Worm (Caenorhabditis elegans) whole organism, young adult: ENCODE results near the gene cest-16.

Experiments used
- F57A8.1 ChIP-seq: fragments of 200-800 bp; sonication (Bioruptor generic); optimal IDR thresholded peaks from 2 replicates; lab custom pipeline; 2018; ENCODE audit warnings: mild to moderate bottlenecking, missing genetic modification characterization, moderate library complexity, missing compliant biosample characterization
- Y79H2A.3 ChIP-seq: fragments of 200-800 bp; sonication (Bioruptor generic); conservative IDR thresholded peaks from 2 replicates; pipeline ENCODE4 v1.3.6; 2022; ENCODE audit warnings: missing genetic modification reagents, missing genetic modification characterization, missing compliant biosample characterization
- ama-1 ChIP-seq, 3 experiments: fragments of 150-350 bp in 1 of 3; sonication (generic microtip) in 2 of 3; optimal IDR thresholded peaks; 2 replicates each; lab custom pipeline; 2014 to 2018; ENCODE audit warnings: missing biosample characterization in 2 of 3, missing genetic modification characterization in 2 of 3, missing genetic modification reagents in 2 of 3
- cebp-1 ChIP-seq, 2 experiments: fragments of 200-800 bp in 1 of 2; sonication (Bioruptor generic) in 1 of 2; sonication (generic microtip) in 1 of 2; IDR thresholded peaks in 1 of 2; optimal IDR thresholded peaks in 1 of 2; 2 replicates each; pipeline versions ENCODE4 v1.3.6 to Lab custom; 2017 to 2022; ENCODE audit warnings: missing compliant biosample characterization in 2 of 2, missing genetic modification characterization in 2 of 2, mild to moderate bottlenecking in 1 of 2, missing genetic modification reagents in 1 of 2, moderate library complexity in 1 of 2
- cebp-2 ChIP-seq: fragments of 200-800 bp; sonication (Bioruptor generic); IDR thresholded peaks from 2 replicates; pipeline ENCODE4 v1.3.6; 2022; ENCODE audit warnings: missing genetic modification characterization, missing compliant biosample characterization
- ceh-100 ChIP-seq: fragments of 200-800 bp; sonication (Bioruptor generic); IDR thresholded peaks from 2 replicates; pipeline ENCODE4 v1.3.6; 2022; ENCODE audit warnings: missing genetic modification reagents, missing genetic modification characterization, missing compliant biosample characterization
- hsf-1 ChIP-seq: fragments of 200-800 bp; sonication (Bioruptor generic); IDR thresholded peaks from 2 replicates; pipeline ENCODE4 v1.3.6; 2022; ENCODE audit warnings: missing genetic modification reagents, missing genetic modification characterization, missing compliant biosample characterization
- lag-1 ChIP-seq: fragments of 200-800 bp; sonication (Bioruptor generic); IDR thresholded peaks from 2 replicates; pipeline ENCODE4 v1.3.6; 2022; ENCODE audit warnings: missing genetic modification reagents, missing genetic modification characterization, missing compliant biosample characterization
- madf-6 ChIP-seq: fragments of 200-800 bp; sonication (Bioruptor generic); IDR thresholded peaks from 2 replicates; pipeline ENCODE4 v1.3.6; 2022; ENCODE audit warnings: missing genetic modification reagents, missing genetic modification characterization, missing compliant biosample characterization
- nfya-1 ChIP-seq: sonication (generic microtip); optimal IDR thresholded peaks from 2 replicates; lab custom pipeline; 2017; ENCODE audit warnings: antibody characterized with exemption, missing compliant biosample characterization, missing genetic modification characterization, borderline replicate concordance; ENCODE audit not compliant: insufficient read depth
- rcor-1 ChIP-seq: fragments of 200-800 bp; sonication (Bioruptor generic); IDR thresholded peaks from 2 replicates; pipeline ENCODE4 v1.3.6; 2022; ENCODE audit warnings: missing genetic modification reagents, missing genetic modification characterization, missing compliant biosample characterization
- repo-1 ChIP-seq: sonication (generic microtip); optimal IDR thresholded peaks from 2 replicates; lab custom pipeline; 2017; ENCODE audit warnings: mild to moderate bottlenecking, missing genetic modification characterization, missing compliant biosample characterization
- snpc-4 ChIP-seq, 5 experiments: fragments of 150-350 bp in 1 of 5; sonication (generic microtip) in 4 of 5; optimal IDR thresholded peaks; 2 replicates each; lab custom pipeline; 2014 to 2018; ENCODE audit warnings: missing genetic modification characterization in 5 of 5, missing biosample characterization in 3 of 5, antibody characterized with exemption in 2 of 5, mild to moderate bottlenecking in 2 of 5, missing compliant biosample characterization in 2 of 5, missing genotype in 2 of 5, moderate library complexity in 2 of 5, missing genetic modification reagents in 1 of 5
- unc-62 ChIP-seq: fragments of 150-350 bp; optimal IDR thresholded peaks from 2 replicates; lab custom pipeline; 2014; ENCODE audit warnings: missing biosample characterization, missing genetic modification reagents, missing genetic modification characterization

DNA sequence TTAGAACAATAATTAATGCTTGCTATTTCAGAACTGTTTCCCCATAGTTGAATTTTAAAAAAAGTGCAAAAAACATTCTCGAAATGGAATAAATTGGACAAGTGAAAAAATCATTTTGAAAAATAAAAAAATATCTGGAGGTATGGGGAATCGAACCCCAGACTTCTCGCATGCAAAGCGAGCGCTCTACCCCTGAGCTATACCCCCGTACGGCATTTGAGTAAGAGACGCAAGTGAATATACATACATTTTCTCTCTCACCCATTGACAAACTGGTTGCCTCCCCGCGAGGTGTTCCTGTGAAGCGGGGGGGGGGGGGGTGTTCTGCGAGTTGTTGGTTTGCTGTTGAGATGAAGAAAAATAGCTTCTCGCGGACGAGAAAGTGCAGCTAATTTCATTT lies 7.6 kb upstream of the cest-16 start:
- peak; percentile 73 for TF ChIP-seq ceh-100
- peak; percentile 87 for TF ChIP-seq rcor-1 (GFP tag; lab: Robert Waterston, UW)
- peak; percentile 65; the same call in 1 of the 2 replicates for TF ChIP-seq hsf-1 (GFP tag; lab: Robert Waterston, UW)
- TF ChIP-seq cebp-1 (GFP tag; IDR thresholded peaks at IDR 0.05; lab: Robert Waterston, UW), result peak; percentile 54; the same call in 1 of the 2 replicates
- TF ChIP-seq cebp-1 (tag; optimal IDR thresholded peaks at IDR 0.05; lab: Kevin White, UChicago), result peak; percentile 79
- no peak for TF ChIP-seq ama-1 (optimal IDR thresholded peaks at IDR 0.05; lab: Kevin White, UChicago)
- TF ChIP-seq ama-1 (GFP tag; optimal IDR thresholded peaks at IDR 0.05; lab: Kevin White, UChicago), result peak; percentile 83 to 87
- no peak for TF ChIP-seq Y79H2A.3
- TF ChIP-seq repo-1 (tag; lab: Kevin White, UChicago), result peak; percentile 79
- peak; percentile 88 for TF ChIP-seq F57A8.1
- peak; percentile 90 for TF ChIP-seq cebp-2 (GFP tag; lab: Robert Waterston, UW)
- TF ChIP-seq snpc-4 (GFP tag; optimal IDR thresholded peaks at IDR 0.05; lab: Kevin White, UChicago), result peak; percentile 84
- peak in 3 of 4 experiments; percentile 58 to 80 (median 69) for TF ChIP-seq snpc-4 (tag; optimal IDR thresholded peaks at IDR 0.05; lab: Kevin White, UChicago)
- TF ChIP-seq unc-62 (GFP tag; lab: Kevin White, UChicago), result no peak
- no peak for TF ChIP-seq lag-1
- TF ChIP-seq madf-6 (GFP tag; lab: Robert Waterston, UW), result peak; percentile 71
- TF ChIP-seq nfya-1, result no peak
